Worm (Caenorhabditis elegans) whole organism, young adult: ENCODE data around the gene odr-7.

Experiments used
- Y53F4B.3 ChIP-seq: fragments of 200-800 bp; sonication (Bioruptor generic); IDR thresholded peaks from 2 replicates; pipeline ENCODE4 v1.3.6; 2022; ENCODE audit warnings: missing genetic modification reagents, missing genetic modification characterization, missing compliant biosample characterization
- attf-5 ChIP-seq: fragments of 200-800 bp; sonication (Bioruptor generic); optimal IDR thresholded peaks from 2 replicates; lab custom pipeline; 2018; ENCODE audit warnings: mild to moderate bottlenecking, missing genetic modification characterization, missing compliant biosample characterization
- ceh-91 ChIP-seq: fragments of 200-800 bp; sonication (Bioruptor generic); IDR thresholded peaks from 2 replicates; pipeline ENCODE4 v1.3.6; 2022; ENCODE audit warnings: missing genetic modification reagents, missing genetic modification characterization, missing compliant biosample characterization
- efl-1 ChIP-seq: fragments of 150-350 bp; optimal IDR thresholded peaks from 2 replicates; lab custom pipeline; 2014; ENCODE audit warnings: missing biosample characterization, missing genetic modification reagents, missing genetic modification characterization
- madf-3 ChIP-seq: fragments of 200-800 bp; sonication (Bioruptor generic); IDR thresholded peaks from 2 replicates; pipeline ENCODE4 v1.3.6; 2022; ENCODE audit warnings: missing genetic modification reagents, missing genetic modification characterization, missing compliant biosample characterization
- mel-28 ChIP-seq: sonication (generic microtip); optimal IDR thresholded peaks from 2 replicates; lab custom pipeline; 2016; ENCODE audit warnings: borderline replicate concordance, mild to moderate bottlenecking, missing genetic modification characterization, missing compliant biosample characterization
- unc-62 ChIP-seq: fragments of 150-350 bp; optimal IDR thresholded peaks from 2 replicates; lab custom pipeline; 2014; ENCODE audit warnings: missing biosample characterization, missing genetic modification reagents, missing genetic modification characterization

DNA sequence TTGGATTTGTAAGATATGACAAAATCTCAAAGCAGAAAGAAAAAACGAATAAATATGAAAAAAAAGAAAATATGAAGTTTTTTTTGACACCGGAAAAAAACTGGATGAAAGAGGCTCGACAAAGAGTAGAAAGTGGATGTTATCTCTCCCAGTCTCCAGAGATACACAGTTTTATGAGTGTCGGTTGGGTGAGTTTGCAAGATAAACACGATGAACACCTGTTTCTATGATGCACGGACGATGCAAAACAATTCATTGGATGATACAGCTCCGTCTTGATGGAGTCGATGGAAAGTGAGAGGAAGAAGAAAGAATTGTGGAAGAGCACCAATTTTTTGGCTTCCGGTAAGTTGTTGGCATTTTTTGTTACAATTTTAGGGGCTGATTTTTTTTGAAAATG is 45.6 kb downstream of the odr-7 start:
- no peak for TF ChIP-seq unc-62 (GFP tag; lab: Kevin White, UChicago)
- TF ChIP-seq attf-5 (GFP tag; lab: Kevin White, UChicago): no peak
- TF ChIP-seq madf-3 (GFP tag; lab: Robert Waterston, UW): no peak
- TF ChIP-seq Y53F4B.3 (GFP tag; lab: Robert Waterston, UW): no peak
- TF ChIP-seq mel-28 (tag; lab: Kevin White, UChicago): no peak
- no peak for TF ChIP-seq efl-1 (GFP tag; lab: Kevin White, UChicago)
- TF ChIP-seq ceh-91 (GFP tag; lab: Robert Waterston, UW): no peak
